Fruit fly (Drosophila melanogaster) whole organism, pupa: Measurements from ENCODE around the gene CG5984.

ENCODE experiments used
- CG10348 ChIP-seq: fragments of 200-800 bp; sonication (Bioruptor generic); IDR thresholded peaks from 2 replicates; pipeline ENCODE4 v1.3.6; 2022; ENCODE audit warnings: missing biosample characterization, missing genetic modification characterization
- CG32121 ChIP-seq: fragments of 200-800 bp; sonication (Bioruptor generic); IDR thresholded peaks from 2 replicates; pipeline ENCODE4 v1.3.6; 2022; ENCODE audit warnings: missing biosample characterization, missing genetic modification characterization
- CG9948 ChIP-seq: fragments of 200-800 bp; sonication (Bioruptor generic); optimal IDR thresholded peaks from 2 replicates; lab custom pipeline; 2018; ENCODE audit warnings: missing biosample characterization, mild to moderate bottlenecking, missing genetic modification characterization, moderate library complexity

dm6 chr3R:27223012-27223411 is 24.8 kb downstream of the CG5984 start:
- TF ChIP-seq CG10348 (GFP tag; lab: Robert Waterston, UW) (no peak), CG32121 (GFP tag; lab: Robert Waterston, UW) (no peak), CG9948 (tag; lab: Kevin White, UChicago) (no peak)
